Worm (Caenorhabditis elegans) whole organism, young adult: ENCODE measurements around the gene hum-10.

Experiments used
- B0019.2 ChIP-seq: fragments of 200-800 bp; sonication (Bioruptor generic); conservative IDR thresholded peaks from 2 replicates; pipeline ENCODE4 v1.3.6; 2022; ENCODE audit warnings: missing genetic modification reagents, missing genetic modification characterization, missing compliant biosample characterization
- C06A6.2 ChIP-seq: fragments of 200-800 bp; sonication (Bioruptor generic); conservative IDR thresholded peaks from 2 replicates; pipeline ENCODE4 v1.3.6; 2022; ENCODE audit warnings: missing genetic modification characterization, missing compliant biosample characterization
- D2030.7 ChIP-seq: fragments of 200-800 bp; sonication (Bioruptor generic); IDR thresholded peaks from 2 replicates; pipeline ENCODE4 v1.3.6; 2022; ENCODE audit warnings: missing genetic modification reagents, missing genetic modification characterization, missing compliant biosample characterization
- F22D6.2 ChIP-seq: sonication (generic microtip); optimal IDR thresholded peaks from 2 replicates; lab custom pipeline; 2016; ENCODE audit warnings: mild to moderate bottlenecking, missing genetic modification characterization, missing compliant biosample characterization
- F55B11.4 ChIP-seq: sonication (generic microtip); optimal IDR thresholded peaks from 2 replicates; lab custom pipeline; 2016; ENCODE audit warnings: missing compliant biosample characterization, missing genetic modification characterization, borderline replicate concordance; ENCODE audit not compliant: insufficient read depth
- K11D2.4 ChIP-seq: fragments of 200-800 bp; sonication (Bioruptor generic); IDR thresholded peaks from 2 replicates; pipeline ENCODE4 v1.3.6; 2022; ENCODE audit warnings: missing genetic modification reagents, missing genetic modification characterization, missing compliant biosample characterization
- K12H6.12 ChIP-seq: fragments of 200-800 bp; sonication (Bioruptor generic); optimal IDR thresholded peaks from 2 replicates; lab custom pipeline; 2018; ENCODE audit warnings: mild to moderate bottlenecking, missing genetic modification characterization, missing compliant biosample characterization
- Y53F4B.3 ChIP-seq: fragments of 200-800 bp; sonication (Bioruptor generic); IDR thresholded peaks from 2 replicates; pipeline ENCODE4 v1.3.6; 2022; ENCODE audit warnings: missing genetic modification reagents, missing genetic modification characterization, missing compliant biosample characterization
- ama-1 ChIP-seq, 3 experiments: fragments of 150-350 bp in 1 of 3; sonication (generic microtip) in 2 of 3; optimal IDR thresholded peaks; 2 replicates each; lab custom pipeline; 2014 to 2018; ENCODE audit warnings: missing biosample characterization in 2 of 3, missing genetic modification characterization in 2 of 3, missing genetic modification reagents in 2 of 3
- athp-1 ChIP-seq: sonication (generic microtip); optimal IDR thresholded peaks from 2 replicates; lab custom pipeline; 2017; ENCODE audit warnings: mild to moderate bottlenecking, missing genetic modification characterization, missing compliant biosample characterization
- cebp-1 ChIP-seq, 2 experiments: fragments of 200-800 bp in 1 of 2; sonication (Bioruptor generic) in 1 of 2; sonication (generic microtip) in 1 of 2; IDR thresholded peaks in 1 of 2; optimal IDR thresholded peaks in 1 of 2; 2 replicates each; pipeline versions ENCODE4 v1.3.6 to Lab custom; 2017 to 2022; ENCODE audit warnings: missing compliant biosample characterization in 2 of 2, missing genetic modification characterization in 2 of 2, mild to moderate bottlenecking in 1 of 2, missing genetic modification reagents in 1 of 2, moderate library complexity in 1 of 2
- ceh-27 ChIP-seq: fragments of 200-800 bp; sonication (Bioruptor generic); optimal IDR thresholded peaks from 2 replicates; lab custom pipeline; 2018; ENCODE audit warnings: mild to moderate bottlenecking, missing genetic modification characterization, moderate library complexity, missing compliant biosample characterization
- ceh-40 ChIP-seq: fragments of 200-800 bp; sonication (Bioruptor generic); IDR thresholded peaks from 2 replicates; pipeline ENCODE4 v1.3.6; 2022; ENCODE audit warnings: missing genetic modification characterization, missing compliant biosample characterization
- ceh-58 ChIP-seq: fragments of 200-800 bp; sonication (Bioruptor generic); IDR thresholded peaks from 2 replicates; pipeline ENCODE4 v1.3.6; 2022; ENCODE audit warnings: missing genetic modification characterization, missing compliant biosample characterization
- dox-1 ChIP-seq: fragments of 200-800 bp; sonication (Bioruptor generic); IDR thresholded peaks from 2 replicates; pipeline ENCODE4 v1.3.6; 2022; ENCODE audit warnings: missing genetic modification reagents, missing genetic modification characterization, missing compliant biosample characterization
- dpff-1 ChIP-seq: sonication (generic microtip); optimal IDR thresholded peaks from 2 replicates; lab custom pipeline; 2017; ENCODE audit warnings: mild to moderate bottlenecking, missing genetic modification characterization, missing compliant biosample characterization
- egl-44 ChIP-seq: fragments of 200-800 bp; sonication (Bioruptor generic); IDR thresholded peaks from 2 replicates; pipeline ENCODE4 v1.3.6; 2022; ENCODE audit warnings: missing genetic modification reagents, missing genetic modification characterization, missing compliant biosample characterization
- hmg-1.2 ChIP-seq: fragments of 200-800 bp; sonication (Bioruptor generic); IDR thresholded peaks from 2 replicates; pipeline ENCODE4 v1.3.6; 2022; ENCODE audit warnings: missing genetic modification reagents, missing genetic modification characterization, missing compliant biosample characterization
- hmg-20 ChIP-seq: fragments of 200-800 bp; sonication (Bioruptor generic); IDR thresholded peaks from 2 replicates; pipeline ENCODE4 v1.3.6; 2022; ENCODE audit warnings: missing genetic modification reagents, missing genetic modification characterization, missing compliant biosample characterization
- hrde-1 ChIP-seq: sonication (generic microtip); optimal IDR thresholded peaks from 2 replicates; lab custom pipeline; 2016; ENCODE audit warnings: missing genetic modification characterization, mild to moderate bottlenecking, missing compliant biosample characterization, moderate library complexity, missing genotype, missing genetic modification reagents, borderline replicate concordance
- hsf-1 ChIP-seq: fragments of 200-800 bp; sonication (Bioruptor generic); IDR thresholded peaks from 2 replicates; pipeline ENCODE4 v1.3.6; 2022; ENCODE audit warnings: missing genetic modification reagents, missing genetic modification characterization, missing compliant biosample characterization
- let-526 ChIP-seq: fragments of 200-800 bp; sonication (Bioruptor generic); IDR thresholded peaks from 2 replicates; pipeline ENCODE4 v1.3.6; 2022; ENCODE audit warnings: missing genetic modification reagents, missing genetic modification characterization, missing compliant biosample characterization
- let-607 ChIP-seq, 2 experiments: fragments of 200-800 bp in 1 of 2; sonication (Bioruptor generic) in 1 of 2; sonication (generic microtip) in 1 of 2; optimal IDR thresholded peaks; 2 replicates each; lab custom pipeline; 2016 to 2018; ENCODE audit warnings: mild to moderate bottlenecking in 2 of 2, missing compliant biosample characterization in 2 of 2, missing genetic modification characterization in 2 of 2, moderate library complexity in 2 of 2, missing genotype in 1 of 2
- lir-1 ChIP-seq: fragments of 200-800 bp; sonication (Bioruptor generic); conservative IDR thresholded peaks from 2 replicates; pipeline ENCODE4 v1.3.6; 2022; ENCODE audit warnings: missing genetic modification reagents, missing genetic modification characterization, missing compliant biosample characterization
- madf-3 ChIP-seq: fragments of 200-800 bp; sonication (Bioruptor generic); IDR thresholded peaks from 2 replicates; pipeline ENCODE4 v1.3.6; 2022; ENCODE audit warnings: missing genetic modification reagents, missing genetic modification characterization, missing compliant biosample characterization
- madf-8 ChIP-seq: fragments of 200-800 bp; sonication (Bioruptor generic); conservative IDR thresholded peaks from 2 replicates; pipeline ENCODE4 v1.3.6; 2022; ENCODE audit warnings: missing genetic modification reagents, missing genetic modification characterization, missing compliant biosample characterization
- mel-28 ChIP-seq: sonication (generic microtip); optimal IDR thresholded peaks from 2 replicates; lab custom pipeline; 2016; ENCODE audit warnings: borderline replicate concordance, mild to moderate bottlenecking, missing genetic modification characterization, missing compliant biosample characterization
- nfya-1 ChIP-seq: sonication (generic microtip); optimal IDR thresholded peaks from 2 replicates; lab custom pipeline; 2017; ENCODE audit warnings: antibody characterized with exemption, missing compliant biosample characterization, missing genetic modification characterization, borderline replicate concordance; ENCODE audit not compliant: insufficient read depth
- nfyb-1 ChIP-seq: fragments of 200-800 bp; sonication (Bioruptor generic); IDR thresholded peaks from 2 replicates; pipeline ENCODE4 v1.3.6; 2022; ENCODE audit warnings: missing genetic modification reagents, missing genetic modification characterization, missing compliant biosample characterization
- nhr-120 ChIP-seq: fragments of 200-800 bp; sonication (Bioruptor generic); IDR thresholded peaks from 2 replicates; pipeline ENCODE4 v1.3.6; 2022; ENCODE audit warnings: missing genetic modification characterization, missing compliant biosample characterization
- snpc-3.4 ChIP-seq: sonication (generic microtip); optimal IDR thresholded peaks from 2 replicates; lab custom pipeline; 2017; ENCODE audit warnings: missing genetic modification characterization, mild to moderate bottlenecking, missing compliant biosample characterization, antibody characterized with exemption, moderate library complexity, missing genotype, missing genetic modification reagents
- tlf-1 ChIP-seq: fragments of 200-800 bp; sonication (Bioruptor generic); optimal IDR thresholded peaks from 2 replicates; lab custom pipeline; 2018; ENCODE audit warnings: mild to moderate bottlenecking, missing genetic modification characterization, missing compliant biosample characterization
- unc-62 ChIP-seq: fragments of 150-350 bp; optimal IDR thresholded peaks from 2 replicates; lab custom pipeline; 2014; ENCODE audit warnings: missing biosample characterization, missing genetic modification reagents, missing genetic modification characterization
- ztf-22 ChIP-seq: fragments of 200-800 bp; sonication (Bioruptor generic); optimal IDR thresholded peaks from 2 replicates; lab custom pipeline; 2018; ENCODE audit warnings: mild to moderate bottlenecking, missing genetic modification characterization, moderate library complexity, missing compliant biosample characterization
- ztf-28 ChIP-seq: fragments of 200-800 bp; sonication (Bioruptor generic); IDR thresholded peaks from 2 replicates; pipeline ENCODE4 v1.3.6; 2022; ENCODE audit warnings: missing genetic modification reagents, missing genetic modification characterization, missing compliant biosample characterization
- ztf-3 ChIP-seq: fragments of 200-800 bp; sonication (Bioruptor generic); optimal IDR thresholded peaks from 2 replicates; lab custom pipeline; 2018; ENCODE audit warnings: mild to moderate bottlenecking, missing genetic modification characterization, missing compliant biosample characterization

The hum-10 gene

DNA sequence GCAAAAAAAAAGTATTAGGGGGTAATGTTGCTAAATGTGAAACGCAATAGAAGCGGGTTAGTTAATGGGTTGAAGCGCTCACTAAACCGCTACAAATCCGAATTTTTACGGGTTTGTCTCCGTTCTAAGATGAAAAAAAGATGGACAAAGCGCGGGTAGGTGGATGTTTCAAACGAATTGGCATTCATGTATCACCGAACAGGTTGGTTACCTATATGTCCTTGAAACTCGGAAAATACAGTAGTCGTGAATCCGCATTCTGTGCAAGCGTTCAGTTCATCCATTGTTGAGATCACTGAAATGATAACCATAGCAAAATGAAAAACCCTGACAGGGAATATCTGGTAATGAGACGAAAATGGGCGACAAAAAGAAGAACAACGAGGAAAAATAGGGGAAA is 29.1 kb upstream of the hum-10 start, which contains the start of gene ztf-16 (continued):
- no peak for TF ChIP-seq K12H6.12 (tag; lab: Kevin White, UChicago)

DNA sequence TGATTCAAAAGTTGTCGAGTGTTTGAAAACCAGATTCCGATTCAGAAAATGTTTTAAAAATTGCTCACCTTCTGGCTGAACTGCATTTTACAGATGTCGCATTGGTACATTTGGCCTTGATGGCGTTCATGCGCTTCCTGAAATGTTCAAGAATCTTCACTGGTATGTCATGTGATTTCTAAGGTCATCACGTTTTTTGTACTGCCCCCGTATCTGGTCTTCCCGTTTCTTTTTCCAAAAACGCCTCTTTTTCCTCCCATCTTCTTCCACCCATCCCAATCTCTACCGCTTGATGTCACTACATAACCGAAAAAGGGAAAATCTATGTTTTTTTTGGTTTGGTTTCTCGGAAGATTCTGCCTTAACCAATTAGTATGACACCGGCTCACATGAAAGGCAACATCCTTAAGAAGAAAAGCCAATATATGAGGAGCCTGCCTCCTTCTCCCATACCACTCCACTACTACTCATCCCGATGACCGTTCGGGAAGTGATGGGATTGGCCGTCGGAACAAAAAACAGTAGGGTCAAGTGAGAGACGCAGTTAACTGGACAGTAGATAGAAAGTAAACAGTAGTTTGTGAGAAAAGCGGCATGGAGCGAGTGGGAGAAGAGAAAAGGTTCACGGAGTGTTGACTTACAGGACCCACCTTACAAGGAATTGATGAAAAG is 27.8 kb upstream of the hum-10 start:
- TF ChIP-seq ama-1 (optimal IDR thresholded peaks at IDR 0.05; lab: Kevin White, UChicago) (peak; percentile 21), ama-1 (GFP tag; optimal IDR thresholded peaks at IDR 0.05; lab: Kevin White, UChicago) (no peak), hsf-1 (GFP tag; lab: Robert Waterston, UW) (no peak), madf-8 (GFP tag; lab: Robert Waterston, UW) (no peak)

DNA sequence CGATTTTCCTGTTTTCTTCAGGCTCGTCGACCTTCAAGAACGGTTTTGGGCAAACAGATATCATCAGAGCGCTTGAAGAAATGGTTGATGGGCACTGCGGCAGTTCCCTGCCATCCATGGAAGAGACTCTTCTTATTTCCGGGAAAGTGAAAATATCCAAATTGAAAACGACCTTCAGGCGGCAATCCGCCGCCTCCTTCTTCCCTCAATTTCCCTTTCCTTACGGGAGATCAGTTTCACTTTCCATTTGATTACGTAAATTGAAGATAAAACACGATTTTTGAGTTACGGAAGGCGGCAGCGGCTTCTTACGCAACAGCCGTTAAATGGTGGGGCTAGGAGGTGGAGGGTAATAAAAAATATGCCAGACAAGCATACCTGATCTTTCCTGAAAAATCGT is 27.1 kb upstream of the hum-10 start:
- TF ChIP-seq tlf-1 (no peak), nfyb-1 (no peak), unc-62 (no peak), Y53F4B.3 (GFP tag; lab: Robert Waterston, UW) (no peak), F22D6.2 (no peak), ceh-40 (GFP tag; lab: Robert Waterston, UW) (no peak), madf-3 (GFP tag; lab: Robert Waterston, UW) (no peak), egl-44 (GFP tag; lab: Robert Waterston, UW) (no peak)
- TF ChIP-seq, all 124 proteins: peak for 0

DNA sequence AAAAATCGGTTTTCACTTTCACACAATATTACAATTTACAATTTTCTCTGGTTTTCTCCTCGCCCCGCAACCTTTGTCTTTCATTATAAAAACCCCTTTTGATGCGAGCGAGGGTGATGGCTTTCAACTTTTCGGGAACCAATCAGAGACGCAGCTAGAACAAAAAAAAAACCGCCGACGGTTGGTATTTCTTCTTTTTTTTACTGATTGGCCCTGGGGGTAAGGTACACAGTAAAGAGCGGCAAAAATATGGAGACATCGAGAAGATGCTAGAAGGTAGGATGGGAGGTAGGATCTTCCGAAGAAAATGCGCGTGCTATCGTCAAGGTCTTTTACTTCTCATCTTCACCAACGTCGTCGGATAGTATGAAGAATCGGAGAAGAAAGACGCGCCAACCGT is 26.6 kb upstream of the hum-10 start:
- TF ChIP-seq ceh-27 (GFP tag; lab: Kevin White, UChicago) = no peak
- TF ChIP-seq lir-1 (GFP tag; lab: Robert Waterston, UW) = no peak
- TF ChIP-seq nfyb-1 = no peak
- TF ChIP-seq dpff-1 (tag; lab: Kevin White, UChicago) = no peak
- TF ChIP-seq mel-28 = no peak
- TF ChIP-seq C06A6.2 (GFP tag; lab: Robert Waterston, UW) = no peak
- no peak for TF ChIP-seq ztf-28 (GFP tag; lab: Robert Waterston, UW)

DNA sequence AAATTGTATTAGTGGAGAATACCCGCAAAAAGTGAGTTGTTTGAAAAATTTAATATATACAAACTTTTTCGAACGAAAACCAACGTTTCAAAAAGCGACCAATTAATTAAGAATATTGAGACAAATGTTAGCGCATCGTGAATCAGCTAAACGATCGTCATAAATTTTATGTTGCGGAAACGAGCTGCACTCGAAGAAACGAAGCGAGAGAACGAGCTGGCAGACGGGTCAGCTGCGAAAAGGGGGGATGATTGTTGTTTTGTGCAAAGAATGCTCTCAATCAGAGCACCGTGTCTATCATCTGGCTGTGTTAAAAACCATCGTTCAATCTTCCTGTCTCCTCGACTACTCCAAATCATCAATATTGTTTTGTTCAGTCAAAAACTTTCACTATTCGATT is 21.8 kb upstream of the hum-10 start:
- TF ChIP-seq F55B11.4 (tag; lab: Kevin White, UChicago) (no peak), egl-44 (GFP tag; lab: Robert Waterston, UW) (no peak), K11D2.4 (GFP tag; lab: Robert Waterston, UW) (no peak), hmg-1.2 (no peak), B0019.2 (no peak), ceh-58 (GFP tag; lab: Robert Waterston, UW) (no peak), dpff-1 (tag; lab: Kevin White, UChicago) (no peak), ztf-22 (GFP tag; lab: Kevin White, UChicago) (no peak), let-607 (tag; optimal IDR thresholded peaks at IDR 0.05; lab: Kevin White, UChicago) (no peak), nhr-120 (no peak), C06A6.2 (GFP tag; lab: Robert Waterston, UW) (no peak), hmg-20 (GFP tag; lab: Robert Waterston, UW) (no peak), ztf-3 (no peak), nfya-1 (no peak), let-526 (GFP tag; lab: Robert Waterston, UW) (no peak)

DNA sequence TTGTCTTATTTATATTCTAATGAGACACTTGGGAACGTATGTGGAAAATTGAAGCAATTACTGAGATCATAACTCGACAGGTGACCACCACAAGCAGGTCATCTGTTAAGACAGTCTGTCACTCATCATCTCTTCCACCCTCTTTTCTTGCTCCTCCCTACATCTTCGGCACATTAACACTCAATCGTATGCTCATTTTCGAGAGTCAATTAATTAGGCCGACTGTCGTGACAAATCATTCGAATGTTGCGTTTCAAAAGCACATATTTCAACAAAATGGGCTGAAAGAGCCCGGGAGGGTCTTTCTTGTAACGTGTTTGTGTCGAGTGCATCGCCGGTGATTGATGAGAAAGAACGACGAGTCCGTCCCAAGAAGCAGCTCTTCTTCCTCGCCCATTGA is 20.2 kb upstream of the hum-10 start:
- TF ChIP-seq F55B11.4 (tag; lab: Kevin White, UChicago) = no peak
- TF ChIP-seq tlf-1 = no peak
- no peak for TF ChIP-seq cebp-1 (GFP tag; IDR thresholded peaks at IDR 0.05; lab: Robert Waterston, UW)
- no peak for TF ChIP-seq cebp-1 (tag; optimal IDR thresholded peaks at IDR 0.05; lab: Kevin White, UChicago)
- no peak for TF ChIP-seq egl-44 (GFP tag; lab: Robert Waterston, UW)
- TF ChIP-seq D2030.7 (GFP tag; lab: Robert Waterston, UW) = no peak
- no peak for TF ChIP-seq hrde-1 (tag; lab: Kevin White, UChicago)
- TF ChIP-seq athp-1 (tag; lab: Kevin White, UChicago) = no peak
- no peak for TF ChIP-seq madf-8 (GFP tag; lab: Robert Waterston, UW)
- TF ChIP-seq dox-1 (GFP tag; lab: Robert Waterston, UW) = no peak
- no peak for TF ChIP-seq snpc-3.4
